Worm (Caenorhabditis elegans) whole organism, young adult: ENCODE measurements around the gene twk-7.

ENCODE experiments used
- B0019.2 ChIP-seq: fragments of 200-800 bp; sonication (Bioruptor generic); conservative IDR thresholded peaks from 2 replicates; pipeline ENCODE4 v1.3.6; 2022; ENCODE audit warnings: missing genetic modification reagents, missing genetic modification characterization, missing compliant biosample characterization
- B0035.1 ChIP-seq: sonication (generic microtip); optimal IDR thresholded peaks from 2 replicates; lab custom pipeline; 2016; ENCODE audit warnings: missing genetic modification characterization, mild to moderate bottlenecking, missing compliant biosample characterization, missing genotype, missing genetic modification reagents
- C06A6.2 ChIP-seq: fragments of 200-800 bp; sonication (Bioruptor generic); conservative IDR thresholded peaks from 2 replicates; pipeline ENCODE4 v1.3.6; 2022; ENCODE audit warnings: missing genetic modification characterization, missing compliant biosample characterization
- D2030.7 ChIP-seq: fragments of 200-800 bp; sonication (Bioruptor generic); IDR thresholded peaks from 2 replicates; pipeline ENCODE4 v1.3.6; 2022; ENCODE audit warnings: missing genetic modification reagents, missing genetic modification characterization, missing compliant biosample characterization
- F10E7.11 ChIP-seq: sonication (generic microtip); optimal IDR thresholded peaks from 2 replicates; lab custom pipeline; 2017; ENCODE audit warnings: mild to moderate bottlenecking, missing genetic modification characterization, moderate library complexity, missing compliant biosample characterization
- F49E8.2 ChIP-seq: sonication (generic microtip); optimal IDR thresholded peaks from 3 replicates; lab custom pipeline; 2017; ENCODE audit warnings: missing genetic modification characterization, mild to moderate bottlenecking, missing compliant biosample characterization, antibody characterized with exemption, moderate library complexity; ENCODE audit not compliant: insufficient read depth
- F57C9.4 ChIP-seq: sonication (generic microtip); optimal IDR thresholded peaks from 2 replicates; lab custom pipeline; 2017; ENCODE audit warnings: mild to moderate bottlenecking, missing genetic modification characterization, missing compliant biosample characterization
- K11D2.4 ChIP-seq: fragments of 200-800 bp; sonication (Bioruptor generic); IDR thresholded peaks from 2 replicates; pipeline ENCODE4 v1.3.6; 2022; ENCODE audit warnings: missing genetic modification reagents, missing genetic modification characterization, missing compliant biosample characterization
- T26A5.8 ChIP-seq: sonication (generic microtip); optimal IDR thresholded peaks from 2 replicates; lab custom pipeline; 2016; ENCODE audit warnings: missing genetic modification characterization, missing compliant biosample characterization
- Y67H2A.10 ChIP-seq: fragments of 200-800 bp; sonication (Bioruptor generic); conservative IDR thresholded peaks from 2 replicates; pipeline ENCODE4 v1.3.6; 2022; ENCODE audit warnings: missing genetic modification reagents, missing genetic modification characterization, missing compliant biosample characterization
- Y79H2A.3 ChIP-seq: fragments of 200-800 bp; sonication (Bioruptor generic); conservative IDR thresholded peaks from 2 replicates; pipeline ENCODE4 v1.3.6; 2022; ENCODE audit warnings: missing genetic modification reagents, missing genetic modification characterization, missing compliant biosample characterization
- ama-1 ChIP-seq, 3 experiments: fragments of 150-350 bp in 1 of 3; sonication (generic microtip) in 2 of 3; optimal IDR thresholded peaks; 2 replicates each; lab custom pipeline; 2014 to 2018; ENCODE audit warnings: missing biosample characterization in 2 of 3, missing genetic modification characterization in 2 of 3, missing genetic modification reagents in 2 of 3
- attf-3 ChIP-seq: fragments of 200-800 bp; sonication (Bioruptor generic); conservative IDR thresholded peaks from 2 replicates; pipeline ENCODE4 v1.3.6; 2022; ENCODE audit warnings: missing genetic modification reagents, missing genetic modification characterization, missing compliant biosample characterization
- attf-6 ChIP-seq: fragments of 200-800 bp; sonication (Bioruptor generic); IDR thresholded peaks from 2 replicates; pipeline ENCODE4 v1.3.6; 2022; ENCODE audit warnings: missing genetic modification reagents, missing genetic modification characterization, missing compliant biosample characterization
- bed-2 ChIP-seq: fragments of 200-800 bp; sonication (Bioruptor generic); IDR thresholded peaks from 2 replicates; pipeline ENCODE4 v1.3.6; 2022; ENCODE audit warnings: missing genetic modification reagents, missing genetic modification characterization, missing compliant biosample characterization
- ceh-100 ChIP-seq: fragments of 200-800 bp; sonication (Bioruptor generic); IDR thresholded peaks from 2 replicates; pipeline ENCODE4 v1.3.6; 2022; ENCODE audit warnings: missing genetic modification reagents, missing genetic modification characterization, missing compliant biosample characterization
- ceh-40 ChIP-seq: fragments of 200-800 bp; sonication (Bioruptor generic); IDR thresholded peaks from 2 replicates; pipeline ENCODE4 v1.3.6; 2022; ENCODE audit warnings: missing genetic modification characterization, missing compliant biosample characterization
- ceh-79 ChIP-seq: sonication (generic microtip); optimal IDR thresholded peaks from 2 replicates; lab custom pipeline; 2017; ENCODE audit warnings: mild to moderate bottlenecking, missing genetic modification characterization, missing compliant biosample characterization
- egl-18 ChIP-seq: fragments of 200-800 bp; sonication (Bioruptor generic); IDR thresholded peaks from 2 replicates; pipeline ENCODE4 v1.3.6; 2022; ENCODE audit warnings: missing genetic modification reagents, missing genetic modification characterization, missing compliant biosample characterization
- egrh-3 ChIP-seq: fragments of 200-800 bp; sonication (Bioruptor generic); IDR thresholded peaks from 2 replicates; pipeline ENCODE4 v1.3.6; 2022; ENCODE audit warnings: missing genetic modification reagents, missing genetic modification characterization, missing compliant biosample characterization
- gei-17 ChIP-seq: fragments of 200-800 bp; sonication (Bioruptor generic); optimal IDR thresholded peaks from 2 replicates; lab custom pipeline; 2018; ENCODE audit warnings: mild to moderate bottlenecking, missing genetic modification characterization, missing compliant biosample characterization
- him-1 ChIP-seq: sonication (generic microtip); optimal IDR thresholded peaks from 2 replicates; lab custom pipeline; 2016; ENCODE audit warnings: missing genotype, missing genetic modification reagents, missing genetic modification characterization, missing compliant biosample characterization
- hlh-12 ChIP-seq: sonication (generic microtip); optimal IDR thresholded peaks from 2 replicates; lab custom pipeline; 2016; ENCODE audit warnings: missing genetic modification characterization, missing compliant biosample characterization
- hsf-1 ChIP-seq: fragments of 200-800 bp; sonication (Bioruptor generic); IDR thresholded peaks from 2 replicates; pipeline ENCODE4 v1.3.6; 2022; ENCODE audit warnings: missing genetic modification reagents, missing genetic modification characterization, missing compliant biosample characterization
- lag-1 ChIP-seq: fragments of 200-800 bp; sonication (Bioruptor generic); IDR thresholded peaks from 2 replicates; pipeline ENCODE4 v1.3.6; 2022; ENCODE audit warnings: missing genetic modification reagents, missing genetic modification characterization, missing compliant biosample characterization
- let-526 ChIP-seq: fragments of 200-800 bp; sonication (Bioruptor generic); IDR thresholded peaks from 2 replicates; pipeline ENCODE4 v1.3.6; 2022; ENCODE audit warnings: missing genetic modification reagents, missing genetic modification characterization, missing compliant biosample characterization
- lin-26 ChIP-seq: fragments of 200-800 bp; sonication (Bioruptor generic); IDR thresholded peaks from 2 replicates; pipeline ENCODE4 v1.3.6; 2022; ENCODE audit warnings: missing genetic modification reagents, missing genetic modification characterization, missing compliant biosample characterization
- lin-35 ChIP-seq, 3 experiments: fragments of 150-350 bp in 2 of 3; sonication (generic microtip) in 1 of 3; optimal IDR thresholded peaks; 2 replicates each; lab custom pipeline; 2014 to 2018; ENCODE audit warnings: missing biosample characterization in 3 of 3, missing genetic modification characterization in 3 of 3, missing genetic modification reagents in 3 of 3
- lin-40 ChIP-seq: sonication (generic microtip); optimal IDR thresholded peaks from 2 replicates; lab custom pipeline; 2016; ENCODE audit warnings: missing genetic modification characterization, mild to moderate bottlenecking, missing compliant biosample characterization, missing genotype, missing genetic modification reagents
- madf-3 ChIP-seq: fragments of 200-800 bp; sonication (Bioruptor generic); IDR thresholded peaks from 2 replicates; pipeline ENCODE4 v1.3.6; 2022; ENCODE audit warnings: missing genetic modification reagents, missing genetic modification characterization, missing compliant biosample characterization
- mes-4 ChIP-seq: sonication (generic microtip); optimal IDR thresholded peaks from 2 replicates; lab custom pipeline; 2016; ENCODE audit warnings: missing genotype, missing genetic modification characterization, missing compliant biosample characterization
- nhr-120 ChIP-seq: fragments of 200-800 bp; sonication (Bioruptor generic); IDR thresholded peaks from 2 replicates; pipeline ENCODE4 v1.3.6; 2022; ENCODE audit warnings: missing genetic modification characterization, missing compliant biosample characterization
- nhr-179 ChIP-seq: sonication (generic microtip); optimal IDR thresholded peaks from 2 replicates; lab custom pipeline; 2016; ENCODE audit warnings: mild to moderate bottlenecking, missing genetic modification characterization, missing compliant biosample characterization
- nhr-80 ChIP-seq: sonication (generic microtip); optimal IDR thresholded peaks from 2 replicates; lab custom pipeline; 2016; ENCODE audit warnings: missing genetic modification characterization, missing compliant biosample characterization
- repo-1 ChIP-seq: sonication (generic microtip); optimal IDR thresholded peaks from 2 replicates; lab custom pipeline; 2017; ENCODE audit warnings: mild to moderate bottlenecking, missing genetic modification characterization, missing compliant biosample characterization
- rpc-1 ChIP-seq, 2 experiments: fragments of 150-350 bp in 1 of 2; sonication (generic microtip) in 1 of 2; optimal IDR thresholded peaks; 2 replicates each; lab custom pipeline; 2014 to 2018; ENCODE audit warnings: missing biosample characterization in 1 of 2, missing genetic modification characterization in 1 of 2, missing genetic modification reagents in 1 of 2, missing genotype in 1 of 2
- snpc-3.4 ChIP-seq: sonication (generic microtip); optimal IDR thresholded peaks from 2 replicates; lab custom pipeline; 2017; ENCODE audit warnings: missing genetic modification characterization, mild to moderate bottlenecking, missing compliant biosample characterization, antibody characterized with exemption, moderate library complexity, missing genotype, missing genetic modification reagents
- somi-1 ChIP-seq: fragments of 200-800 bp; sonication (Bioruptor generic); optimal IDR thresholded peaks from 2 replicates; lab custom pipeline; 2018; ENCODE audit warnings: mild to moderate bottlenecking, missing genetic modification characterization, missing compliant biosample characterization
- tbp1 ChIP-seq: fragments of 200-800 bp; sonication (Bioruptor generic); optimal IDR thresholded peaks from 2 replicates; lab custom pipeline; 2018; ENCODE audit warnings: mild to moderate bottlenecking, missing genetic modification characterization, missing compliant biosample characterization
- tbx-9 ChIP-seq: sonication (generic microtip); optimal IDR thresholded peaks from 2 replicates; lab custom pipeline; 2016; ENCODE audit warnings: borderline replicate concordance, missing genetic modification characterization, inconsistent platforms, missing compliant biosample characterization
- zfh-2 ChIP-seq: fragments of 200-800 bp; sonication (Bioruptor generic); conservative IDR thresholded peaks from 2 replicates; pipeline ENCODE4 v1.3.6; 2022; ENCODE audit warnings: missing genetic modification reagents, missing genetic modification characterization, missing compliant biosample characterization
- ztf-18 ChIP-seq: sonication (generic microtip); optimal IDR thresholded peaks from 2 replicates; lab custom pipeline; 2016; ENCODE audit warnings: missing genotype, mild to moderate bottlenecking, missing genetic modification characterization, missing compliant biosample characterization
- ztf-22 ChIP-seq: fragments of 200-800 bp; sonication (Bioruptor generic); optimal IDR thresholded peaks from 2 replicates; lab custom pipeline; 2018; ENCODE audit warnings: mild to moderate bottlenecking, missing genetic modification characterization, moderate library complexity, missing compliant biosample characterization
- ztf-25 ChIP-seq: fragments of 200-800 bp; sonication (Bioruptor generic); IDR thresholded peaks from 2 replicates; pipeline ENCODE4 v1.3.6; 2022; ENCODE audit warnings: missing genetic modification reagents, missing genetic modification characterization, missing compliant biosample characterization
- ztf-26 ChIP-seq: sonication (generic microtip); optimal IDR thresholded peaks from 2 replicates; lab custom pipeline; 2017; ENCODE audit warnings: missing genetic modification characterization, missing compliant biosample characterization
- ztf-28 ChIP-seq: fragments of 200-800 bp; sonication (Bioruptor generic); IDR thresholded peaks from 2 replicates; pipeline ENCODE4 v1.3.6; 2022; ENCODE audit warnings: missing genetic modification reagents, missing genetic modification characterization, missing compliant biosample characterization
- ztf-3 ChIP-seq: fragments of 200-800 bp; sonication (Bioruptor generic); optimal IDR thresholded peaks from 2 replicates; lab custom pipeline; 2018; ENCODE audit warnings: mild to moderate bottlenecking, missing genetic modification characterization, missing compliant biosample characterization
- ztf-6 ChIP-seq: fragments of 200-800 bp; sonication (Bioruptor generic); IDR thresholded peaks from 2 replicates; pipeline ENCODE4 v1.3.6; 2022; ENCODE audit warnings: missing genetic modification reagents, missing genetic modification characterization, missing compliant biosample characterization

The twk-7 gene

DNA sequence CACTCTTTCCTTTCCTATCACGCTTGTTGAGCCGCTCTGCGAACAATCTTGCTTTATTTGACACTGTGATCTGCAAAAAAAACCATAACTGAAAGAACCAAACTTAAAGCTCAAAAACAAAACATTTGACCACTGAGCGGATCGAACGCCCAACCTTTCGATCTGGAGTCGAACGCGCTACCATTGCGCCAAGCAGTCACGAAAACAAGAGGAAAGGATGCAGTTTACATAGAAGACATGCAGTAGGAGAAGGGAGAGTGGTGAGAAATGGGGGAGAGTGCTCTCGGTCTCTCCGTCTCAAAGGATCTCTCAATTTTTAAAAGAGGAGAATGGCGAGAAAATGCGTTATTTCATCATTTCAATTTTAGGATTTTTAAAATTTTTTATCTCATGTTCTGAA lies 34.8 kb upstream of the twk-7 start (continued):
- TF ChIP-seq rpc-1 (optimal IDR thresholded peaks at IDR 0.05; lab: Kevin White, UChicago) (peak; percentile 90), rpc-1 (tag; optimal IDR thresholded peaks at IDR 0.05; lab: Kevin White, UChicago) (peak; percentile 92), ama-1 (optimal IDR thresholded peaks at IDR 0.05; lab: Kevin White, UChicago) (no peak), ama-1 (GFP tag; optimal IDR thresholded peaks at IDR 0.05; lab: Kevin White, UChicago) (peak; percentile 70 to 89), let-526 (peak; percentile 78), nhr-179 (no peak), egl-18 (no peak), attf-3 (GFP tag; lab: Robert Waterston, UW) (peak; percentile 53), tbx-9 (tag; lab: Kevin White, UChicago) (no peak), B0035.1 (peak; percentile 61), ztf-18 (tag; lab: Kevin White, UChicago) (peak; percentile 76), mes-4 (tag; lab: Kevin White, UChicago) (peak; percentile 52), ceh-100 (GFP tag; lab: Robert Waterston, UW) (peak; percentile 55), lin-40 (tag; lab: Kevin White, UChicago) (peak; percentile 75), ztf-25 (GFP tag; lab: Robert Waterston, UW) (peak; percentile 97), F10E7.11 (tag; lab: Kevin White, UChicago) (peak; percentile 69), F49E8.2 (tag; lab: Kevin White, UChicago) (peak; percentile 65), nhr-120 (GFP tag; lab: Robert Waterston, UW) (no peak), bed-2 (no peak), attf-6 (0 out of 2 replicates have a peak, but pooled peaks have one; percentile 27), ztf-28 (GFP tag; lab: Robert Waterston, UW) (no peak), ztf-3 (GFP tag; lab: Kevin White, UChicago) (no peak), tbp1 (GFP tag; lab: Kevin White, UChicago) (peak; percentile 98), ztf-6 (GFP tag; lab: Robert Waterston, UW) (peak; percentile 36; the same call in 1 of the 2 replicates), snpc-3.4 (tag; lab: Kevin White, UChicago) (peak; percentile 53), ztf-22 (GFP tag; lab: Kevin White, UChicago) (no peak), ztf-26 (peak; percentile 74), egrh-3 (GFP tag; lab: Robert Waterston, UW) (0 out of 2 replicates have a peak, but pooled peaks have one; percentile 19), lag-1 (GFP tag; lab: Robert Waterston, UW) (no peak), K11D2.4 (peak; percentile 63), ceh-40 (GFP tag; lab: Robert Waterston, UW) (peak; percentile 64; the same call in 1 of the 2 replicates), lin-26 (GFP tag; lab: Robert Waterston, UW) (peak; percentile 94), C06A6.2 (GFP tag; lab: Robert Waterston, UW) (no peak; the same call in 1 of the 2 replicates), somi-1 (GFP tag; lab: Kevin White, UChicago) (peak; percentile 54), lin-35 (GFP tag; optimal IDR thresholded peaks at IDR 0.05; lab: Kevin White, UChicago) (peak in 1 of 3 experiments; percentile 76), repo-1 (peak; percentile 66), gei-17 (GFP tag; lab: Kevin White, UChicago) (peak; percentile 38), hsf-1 (GFP tag; lab: Robert Waterston, UW) (peak; percentile 43; the same call in 1 of the 2 replicates), T26A5.8 (no peak), F57C9.4 (no peak), nhr-80 (peak; percentile 34), zfh-2 (GFP tag; lab: Robert Waterston, UW) (no peak), D2030.7 (peak; percentile 61), Y79H2A.3 (GFP tag; lab: Robert Waterston, UW) (peak; percentile 91), ceh-79 (no peak), him-1 (tag; lab: Kevin White, UChicago) (no peak), B0019.2 (GFP tag; lab: Robert Waterston, UW) (0 out of 2 replicates have a peak, but pooled peaks have one; percentile 21), madf-3 (0 out of 2 replicates have a peak, but pooled peaks have one; percentile 55), Y67H2A.10 (GFP tag; lab: Robert Waterston, UW) (no peak), hlh-12 (tag; lab: Kevin White, UChicago) (peak; percentile 69)
